Worm (Caenorhabditis elegans) whole organism, L4 larva: ENCODE measurements around the gene clec-233.

Source experiments
- F10B5.3 ChIP-seq: sonication (generic microtip); optimal IDR thresholded peaks from 2 replicates; lab custom pipeline; 2016; ENCODE audit warnings: mild to moderate bottlenecking, missing genetic modification characterization, missing compliant biosample characterization
- F26F4.8 ChIP-seq: fragments of 200-800 bp; sonication (Bioruptor generic); conservative IDR thresholded peaks from 2 replicates; pipeline ENCODE4 v1.3.6; 2022; ENCODE audit warnings: missing genetic modification characterization, missing compliant biosample characterization
- F37D6.2 ChIP-seq: sonication (generic microtip); optimal IDR thresholded peaks from 2 replicates; lab custom pipeline; 2016; ENCODE audit warnings: mild to moderate bottlenecking, missing genetic modification characterization, missing compliant biosample characterization
- Y5F2A.4 ChIP-seq: fragments of 200-800 bp; sonication (Bioruptor generic); optimal IDR thresholded peaks from 2 replicates; lab custom pipeline; 2018; ENCODE audit warnings: mild to moderate bottlenecking, missing genetic modification characterization, missing compliant biosample characterization
- Y75B8A.6 ChIP-seq: fragments of 200-800 bp; sonication (Bioruptor generic); IDR thresholded peaks from 2 replicates; pipeline ENCODE4 v1.3.6; 2022; ENCODE audit warnings: missing genetic modification reagents, missing genetic modification characterization, missing compliant biosample characterization
- ZK337.2 ChIP-seq: fragments of 200-800 bp; sonication (Bioruptor generic); IDR thresholded peaks from 2 replicates; pipeline ENCODE4 v1.3.6; 2022; ENCODE audit warnings: missing genetic modification reagents, missing genetic modification characterization, missing compliant biosample characterization
- aly-2 ChIP-seq: sonication (generic microtip); optimal IDR thresholded peaks from 2 replicates; lab custom pipeline; 2018; ENCODE audit warnings: missing biosample characterization, missing genetic modification characterization
- ama-1 ChIP-seq: fragments of 150-350 bp; optimal IDR thresholded peaks from 2 replicates; lab custom pipeline; 2014; ENCODE audit warnings: inconsistent platforms, mixed read lengths
- attf-4 ChIP-seq: sonication (generic microtip); optimal IDR thresholded peaks from 3 replicates; lab custom pipeline; 2017; ENCODE audit warnings: missing biosample characterization, missing genetic modification characterization
- ceh-28 ChIP-seq: fragments of 150-350 bp; optimal IDR thresholded peaks from 2 replicates; lab custom pipeline; 2014; ENCODE audit warnings: missing biosample characterization, missing genetic modification reagents, missing genetic modification characterization
- ceh-44 ChIP-seq: fragments of 200-800 bp; sonication (Bioruptor generic); IDR thresholded peaks from 2 replicates; pipeline ENCODE4 v1.3.6; 2022; ENCODE audit warnings: missing genetic modification reagents, missing genetic modification characterization, missing compliant biosample characterization
- ceh-62 ChIP-seq: sonication (generic microtip); optimal IDR thresholded peaks from 2 replicates; lab custom pipeline; 2017; ENCODE audit warnings: missing biosample characterization, missing genetic modification characterization
- daf-12 ChIP-seq: fragments of 150-350 bp; optimal IDR thresholded peaks from 2 replicates; lab custom pipeline; 2014; ENCODE audit warnings: missing biosample characterization, missing genetic modification reagents, missing genetic modification characterization
- daf-16 ChIP-seq, 3 experiments: sonication (generic microtip); optimal IDR thresholded peaks; 2 replicates each; lab custom pipeline; 2016 to 2017; ENCODE audit warnings: missing genetic modification characterization in 3 of 3, missing genetic modification reagents in 3 of 3, mild to moderate bottlenecking in 2 of 3, missing compliant biosample characterization in 2 of 3, missing biosample characterization in 1 of 3, moderate library complexity in 1 of 3
- dmd-6 ChIP-seq: fragments of 200-800 bp; sonication (Bioruptor generic); IDR thresholded peaks from 2 replicates; pipeline ENCODE4 v1.3.6; 2022; ENCODE audit warnings: missing genetic modification reagents, missing genetic modification characterization, missing compliant biosample characterization
- dmd-9 ChIP-seq: fragments of 200-800 bp; sonication (Bioruptor generic); IDR thresholded peaks from 2 replicates; pipeline ENCODE4 v1.3.6; 2022; ENCODE audit warnings: missing genetic modification reagents, missing genetic modification characterization, missing compliant biosample characterization
- egl-27 ChIP-seq: sonication (generic microtip); optimal IDR thresholded peaks from 3 replicates; lab custom pipeline; 2017; ENCODE audit warnings: missing biosample characterization, missing genetic modification reagents, missing genetic modification characterization
- fos-1 ChIP-seq: fragments of 150-350 bp; optimal IDR thresholded peaks from 2 replicates; lab custom pipeline; 2014; ENCODE audit warnings: missing biosample characterization, missing genetic modification characterization
- hmg-1.1 ChIP-seq: fragments of 200-800 bp; sonication (Bioruptor generic); IDR thresholded peaks from 2 replicates; pipeline ENCODE4 v1.3.6; 2022; ENCODE audit warnings: missing genetic modification reagents, missing genetic modification characterization, missing compliant biosample characterization
- lim-7 ChIP-seq: fragments of 200-800 bp; sonication (Bioruptor generic); IDR thresholded peaks from 2 replicates; pipeline ENCODE4 v1.3.6; 2022; ENCODE audit warnings: missing genetic modification characterization, missing compliant biosample characterization
- lin-29 ChIP-seq: fragments of 200-800 bp; sonication (Bioruptor generic); IDR thresholded peaks from 2 replicates; pipeline ENCODE4 v1.3.6; 2022; ENCODE audit warnings: missing genetic modification reagents, missing genetic modification characterization, missing compliant biosample characterization
- lin-39 ChIP-seq: fragments of 150-350 bp; optimal IDR thresholded peaks from 2 replicates; lab custom pipeline; 2014; ENCODE audit warnings: missing biosample characterization, missing genetic modification reagents, missing genetic modification characterization
- madf-5 ChIP-seq, 2 experiments: fragments of 200-800 bp; sonication (Bioruptor generic); IDR thresholded peaks; 2 replicates each; pipeline ENCODE4 v1.3.6; 2022; ENCODE audit warnings: missing compliant biosample characterization in 2 of 2, missing genetic modification characterization in 2 of 2
- nhr-10 ChIP-seq: fragments of 150-350 bp; optimal IDR thresholded peaks from 2 replicates; lab custom pipeline; 2014; ENCODE audit warnings: missing biosample characterization, missing genetic modification characterization
- nhr-11 ChIP-seq: fragments of 150-350 bp; optimal IDR thresholded peaks from 2 replicates; lab custom pipeline; 2014; ENCODE audit warnings: missing biosample characterization, missing genetic modification characterization
- nhr-25 ChIP-seq: sonication (generic microtip); optimal IDR thresholded peaks from 2 replicates; lab custom pipeline; 2017; ENCODE audit warnings: missing genetic modification characterization, mild to moderate bottlenecking, missing compliant biosample characterization, antibody characterized with exemption, moderate library complexity, borderline replicate concordance; ENCODE audit not compliant: insufficient read depth
- nhr-41 ChIP-seq: fragments of 200-800 bp; sonication (Bioruptor generic); IDR thresholded peaks from 2 replicates; pipeline ENCODE4 v1.3.6; 2022; ENCODE audit warnings: missing genetic modification reagents, missing genetic modification characterization, missing compliant biosample characterization
- nhr-42 ChIP-seq: fragments of 200-800 bp; sonication (Bioruptor generic); IDR thresholded peaks from 2 replicates; pipeline ENCODE4 v1.3.6; 2022; ENCODE audit warnings: missing genetic modification characterization, missing compliant biosample characterization
- nhr-48 ChIP-seq: sonication (generic microtip); optimal IDR thresholded peaks from 2 replicates; lab custom pipeline; 2016; ENCODE audit warnings: mild to moderate bottlenecking, missing genetic modification characterization, missing compliant biosample characterization
- nhr-77 ChIP-seq: fragments of 150-350 bp; optimal IDR thresholded peaks from 2 replicates; lab custom pipeline; 2014; ENCODE audit warnings: missing biosample characterization, missing genetic modification characterization
- pha-4 ChIP-seq, 2 experiments: fragments of 150-350 bp in 1 of 2; fragments of 200-800 bp in 1 of 2; sonication (Bioruptor generic) in 1 of 2; IDR thresholded peaks in 1 of 2; optimal IDR thresholded peaks in 1 of 2; 2 replicates each; pipeline versions ENCODE4 v1.3.6 to Lab custom; 2014 to 2022; ENCODE audit warnings: missing genetic modification characterization in 2 of 2, missing genetic modification reagents in 2 of 2, missing biosample characterization in 1 of 2, missing compliant biosample characterization in 1 of 2
- pqm-1 ChIP-seq: sonication (generic microtip); optimal IDR thresholded peaks from 2 replicates; lab custom pipeline; 2017; ENCODE audit warnings: missing biosample characterization, missing genetic modification characterization
- skn-1 ChIP-seq: fragments of 150-350 bp; optimal IDR thresholded peaks from 2 replicates; lab custom pipeline; 2014; ENCODE audit warnings: missing biosample characterization, missing genetic modification characterization
- snpc-1.2 ChIP-seq: fragments of 200-800 bp; sonication (Bioruptor generic); IDR thresholded peaks from 2 replicates; pipeline ENCODE4 v1.3.6; 2022; ENCODE audit warnings: missing genetic modification reagents, missing genetic modification characterization, missing compliant biosample characterization
- tag-97 ChIP-seq: fragments of 200-800 bp; sonication (Bioruptor generic); IDR thresholded peaks from 2 replicates; pipeline ENCODE4 v1.3.6; 2022; ENCODE audit warnings: missing genetic modification characterization, missing compliant biosample characterization
- tra-1 ChIP-seq: fragments of 200-800 bp; sonication (Bioruptor generic); IDR thresholded peaks from 2 replicates; pipeline ENCODE4 v1.3.6; 2022; ENCODE audit warnings: missing genetic modification reagents, missing genetic modification characterization, missing compliant biosample characterization
- unc-62 ChIP-seq, 3 experiments: fragments of 150-350 bp in 1 of 3; sonication (generic microtip); optimal IDR thresholded peaks in 2 of 3; peaks in 1 of 3; 1 replicate in 1 of 3; 2 replicates in 2 of 3; lab custom pipeline; 2014 to 2017; ENCODE audit warnings: missing biosample characterization in 3 of 3, missing genetic modification characterization in 3 of 3, missing genetic modification reagents in 3 of 3, missing genotype in 1 of 3
- vab-7 ChIP-seq: fragments of 200-800 bp; sonication (Bioruptor generic); IDR thresholded peaks from 2 replicates; pipeline ENCODE4 v1.3.6; 2022; ENCODE audit warnings: missing genetic modification reagents, missing genetic modification characterization, missing compliant biosample characterization
- zag-1 ChIP-seq: fragments of 150-350 bp; optimal IDR thresholded peaks from 2 replicates; lab custom pipeline; 2014; ENCODE audit warnings: missing biosample characterization, missing genetic modification characterization
- zip-11 ChIP-seq: fragments of 200-800 bp; sonication (Bioruptor generic); IDR thresholded peaks from 2 replicates; pipeline ENCODE4 v1.3.6; 2022; ENCODE audit warnings: missing genetic modification characterization, missing compliant biosample characterization

Gene clec-233

ce11 chrV:16237223-16237622, 3.5 kb downstream of the clec-233 start, which contains the start of gene F21H7.5:
TSS of gene F21H7.5 (plus strand) at chrV:16237523.
- TF ChIP-seq F10B5.3 (tag; lab: Kevin White, UChicago) (no peak), pqm-1 (tag; lab: Kevin White, UChicago) (no peak), ama-1 (lab: Kevin White, UChicago) (no peak), zip-11 (GFP tag; lab: Robert Waterston, UW) (no peak), nhr-48 (tag; lab: Kevin White, UChicago) (no peak), dmd-9 (GFP tag; lab: Robert Waterston, UW) (no peak), ceh-28 (tag; lab: Kevin White, UChicago) (no peak), attf-4 (tag; lab: Kevin White, UChicago) (no peak), madf-5 (GFP tag; IDR thresholded peaks at IDR 0.05; lab: Robert Waterston, UW) (no peak), nhr-42 (no peak), ceh-62 (no peak), Y5F2A.4 (no peak), nhr-25 (tag; lab: Kevin White, UChicago) (no peak), skn-1 (tag; lab: Kevin White, UChicago) (no peak), nhr-77 (tag; lab: Kevin White, UChicago) (no peak), hmg-1.1 (GFP tag; lab: Robert Waterston, UW) (no peak), nhr-41 (GFP tag; lab: Robert Waterston, UW) (no peak)
- TF ChIP-seq, all 104 proteins: peak for 0

- TF ChIP-seq lin-39, result no peak
- TF ChIP-seq dmd-6 (GFP tag; lab: Robert Waterston, UW), result no peak
- TF ChIP-seq tag-97, result no peak
- TF ChIP-seq nhr-10 (tag; lab: Kevin White, UChicago), result no peak
- no peak for TF ChIP-seq aly-2 (tag; lab: Kevin White, UChicago)
- TF ChIP-seq ceh-44 (GFP tag; lab: Robert Waterston, UW), result no peak
- no peak for TF ChIP-seq ZK337.2 (GFP tag; lab: Robert Waterston, UW)
- no peak for TF ChIP-seq attf-4 (tag; lab: Kevin White, UChicago)
- no peak for TF ChIP-seq lin-29 (GFP tag; lab: Robert Waterston, UW)
- TF ChIP-seq unc-62 (GFP tag; optimal IDR thresholded peaks at IDR 0.05 in 1 of 2; lab: Kevin White, UChicago), result no peak
- no peak for TF ChIP-seq unc-62 (tag; optimal IDR thresholded peaks at IDR 0.05; lab: Kevin White, UChicago)
- no peak for TF ChIP-seq tra-1 (GFP tag; lab: Robert Waterston, UW)
- no peak for TF ChIP-seq pha-4 (GFP tag; IDR thresholded peaks at IDR 0.05; lab: Robert Waterston, UW)
- TF ChIP-seq pha-4 (tag; optimal IDR thresholded peaks at IDR 0.05; lab: Kevin White, UChicago), result no peak
- TF ChIP-seq zag-1, result no peak
- no peak for TF ChIP-seq fos-1 (tag; lab: Kevin White, UChicago)
- no peak for TF ChIP-seq pqm-1 (tag; lab: Kevin White, UChicago)
- TF ChIP-seq daf-16 (GFP tag; optimal IDR thresholded peaks at IDR 0.05; lab: Kevin White, UChicago), result no peak
- TF ChIP-seq daf-16 (tag; optimal IDR thresholded peaks at IDR 0.05; lab: Kevin White, UChicago), result no peak
- no peak for TF ChIP-seq F26F4.8
Observed at ce11 chrV:16244078-16244477, 10.4 kb downstream of the clec-233 start, which contains the start of gene srh-104. TSS of gene srh-104 (minus strand) at chrV:16244178.

- TF ChIP-seq vab-7, result no peak
- TF ChIP-seq F26F4.8, result no peak
- no peak for TF ChIP-seq daf-12 (tag; lab: Kevin White, UChicago)
- no peak for TF ChIP-seq lim-7 (GFP tag; lab: Robert Waterston, UW)
- no peak for TF ChIP-seq snpc-1.2 (GFP tag; lab: Robert Waterston, UW)
- TF ChIP-seq F37D6.2 (tag; lab: Kevin White, UChicago), result no peak
- no peak for TF ChIP-seq egl-27 (tag; lab: Kevin White, UChicago)
- TF ChIP-seq ama-1 (lab: Kevin White, UChicago), result no peak
- TF ChIP-seq tag-97, result no peak
- TF ChIP-seq Y75B8A.6 (GFP tag; lab: Robert Waterston, UW), result no peak
- TF ChIP-seq nhr-11, result no peak
Observed at ce11 chrV:16246579-16246978, 12.9 kb downstream of the clec-233 start, which contains the start of gene srh-95. TSS of gene srh-95 (plus strand) at chrV:16246879.
